Worm (Caenorhabditis elegans): ENCODE results near the gene ncam-1.

DNA sequence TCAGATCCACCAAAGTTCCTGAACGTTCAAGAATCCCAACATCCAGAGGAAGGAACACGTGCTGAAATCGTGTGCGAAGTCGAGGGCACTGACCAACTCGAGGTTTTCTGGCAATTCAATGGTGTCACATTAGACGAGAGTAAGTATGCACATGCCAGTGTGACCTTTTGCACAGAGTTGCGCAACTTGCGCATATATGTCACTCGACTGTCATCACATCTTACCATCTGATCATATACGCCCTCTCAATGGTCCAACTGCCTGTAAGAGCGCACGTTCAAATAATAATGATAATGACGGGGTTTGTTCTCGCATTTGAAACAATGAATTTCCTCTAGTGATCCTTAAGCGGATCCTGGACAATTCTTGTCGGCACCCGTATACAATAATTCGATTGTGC, 4.5 kb downstream of the ncam-1 start:
- TF ChIP-seq klf-2 (GFP tag; conservative IDR thresholded peaks at IDR 0.05) (no peak), T22C8.4 (GFP tag; IDR thresholded peaks at IDR 0.05) (no peak), flt-1 (GFP tag; IDR thresholded peaks at IDR 0.05) (no peak), ref-1 (GFP tag; conservative IDR thresholded peaks at IDR 0.05) (no peak), ztf-23 (GFP tag; IDR thresholded peaks at IDR 0.05) (no peak), ztf-29 (GFP tag; IDR thresholded peaks at IDR 0.05) (no peak)
